Comparison of ENCODE assay signal across 1 fruit fly cellular context in the genomic region with DNA sequence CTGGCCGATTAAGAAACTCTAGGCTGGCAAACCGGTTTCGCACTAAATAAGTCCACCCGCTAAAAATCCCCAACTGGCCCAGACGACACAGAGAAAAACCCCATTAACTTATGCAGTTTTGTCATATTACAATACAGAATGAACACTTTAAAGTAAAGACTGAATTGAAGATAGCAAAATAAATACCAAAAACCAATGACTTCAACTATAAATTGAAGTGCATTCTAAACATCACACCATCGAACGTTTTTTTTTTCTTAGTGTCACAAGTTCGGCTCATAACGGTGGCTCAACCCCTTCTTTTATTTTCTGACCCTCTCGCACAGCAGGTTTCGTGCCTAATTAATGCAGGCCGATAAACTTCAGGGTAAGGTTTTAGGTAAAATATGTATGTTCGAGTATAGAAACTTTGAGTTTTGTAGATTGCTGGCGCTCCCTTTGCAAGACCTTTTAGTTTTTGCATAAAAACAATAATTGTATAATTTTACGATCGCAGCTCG.
TF ChIP-seq lines count a peak whose summit lies in the region.

No protein-coding gene starts in this region.

TF ChIP-seq in whole organism, embryonic, 481 proteins besides CTCF, POLR2A, EP300 and RAD21 (continued from another document and continues in another):
- peak; percentile 59 for TF ChIP-seq CG10543 (GFP tag; optimal IDR thresholded peaks at IDR 0.05; lab: Kevin White, UChicago)
- no peak for TF ChIP-seq Dll (GFP tag; IDR thresholded peaks at IDR 0.05; lab: Robert Waterston, UW; ENCODE audit: partially characterized antibody)
- no peak for TF ChIP-seq CG17186 (GFP tag; optimal IDR thresholded peaks at IDR 0.05; lab: Kevin White, UChicago)
- no peak for TF ChIP-seq HLH4C (GFP tag; IDR thresholded peaks at IDR 0.05; lab: Robert Waterston, UW; ENCODE audit: partially characterized antibody)
- peak; percentile 84 for TF ChIP-seq CG7357 (GFP tag; IDR thresholded peaks at IDR 0.05; lab: Robert Waterston, UW)
- TF ChIP-seq amos (GFP tag; IDR thresholded peaks at IDR 0.05; lab: Robert Waterston, UW; ENCODE audit: partially characterized antibody) = no peak
- peak; percentile 84 for TF ChIP-seq CG17361 (GFP tag; IDR thresholded peaks at IDR 0.05; lab: Robert Waterston, UW)
- TF ChIP-seq cad (GFP tag; optimal IDR thresholded peaks at IDR 0.05; lab: Kevin White, UChicago) = no peak
- TF ChIP-seq NK7.1 (GFP tag; optimal IDR thresholded peaks at IDR 0.05; lab: Kevin White, UChicago) = peak; percentile 44
- peak; percentile 81 for TF ChIP-seq CG7372 (GFP tag; IDR thresholded peaks at IDR 0.05; lab: Robert Waterston, UW)
- TF ChIP-seq CG13624 (GFP tag; optimal IDR thresholded peaks at IDR 0.05; lab: Kevin White, UChicago) = peak; percentile 62
- peak; percentile 63 for TF ChIP-seq trh (GFP tag; optimal IDR thresholded peaks at IDR 0.05; lab: Kevin White, UChicago)
- no peak for TF ChIP-seq Sry-β (GFP tag; optimal IDR thresholded peaks at IDR 0.05; lab: Kevin White, UChicago)
- peak; percentile 78 for TF ChIP-seq NfI (GFP tag; optimal IDR thresholded peaks at IDR 0.05; lab: Kevin White, UChicago)
- TF ChIP-seq Pdp1 (GFP tag; optimal IDR thresholded peaks at IDR 0.05; lab: Kevin White, UChicago) = peak; percentile 59 to 71
- TF ChIP-seq Hr78 (GFP tag; optimal IDR thresholded peaks at IDR 0.05; lab: Kevin White, UChicago) = peak in 1 of 2 experiments; percentile 33
- TF ChIP-seq Hand (GFP tag; optimal IDR thresholded peaks at IDR 0.05; lab: Kevin White, UChicago) = peak; percentile 35
- peak; percentile 88 for TF ChIP-seq rib (GFP tag; IDR thresholded peaks at IDR 0.05; lab: Robert Waterston, UW)
- peak; percentile 80 for TF ChIP-seq ham (GFP tag; IDR thresholded peaks at IDR 0.05; lab: Robert Waterston, UW)
- TF ChIP-seq Blimp-1 (GFP tag; optimal IDR thresholded peaks at IDR 0.05; lab: Kevin White, UChicago) = peak; percentile 82
- TF ChIP-seq crol (GFP tag; IDR thresholded peaks at IDR 0.05; lab: Robert Waterston, UW) = peak; percentile 34; the same call in 1 of the 2 replicates
- peak; percentile 35 for TF ChIP-seq CG18011 (GFP tag; optimal IDR thresholded peaks at IDR 0.05; lab: Kevin White, UChicago)
- TF ChIP-seq CG14710 (tag; optimal IDR thresholded peaks at IDR 0.05; lab: Kevin White, UChicago) = peak; percentile 63
- TF ChIP-seq CG3838 (GFP tag; optimal IDR thresholded peaks at IDR 0.05; lab: Kevin White, UChicago) = peak; percentile 64
- peak; percentile 57 for TF ChIP-seq CG3065 (GFP tag; optimal IDR thresholded peaks at IDR 0.05; lab: Kevin White, UChicago)
- TF ChIP-seq CG17912 (GFP tag; optimal IDR thresholded peaks at IDR 0.05; lab: Kevin White, UChicago) = no peak
- peak; percentile 90 for TF ChIP-seq CG10366 (GFP tag; IDR thresholded peaks at IDR 0.05; lab: Robert Waterston, UW)
- peak; percentile 80 for TF ChIP-seq CG13775 (GFP tag; optimal IDR thresholded peaks at IDR 0.05; lab: Kevin White, UChicago)
- no peak for TF ChIP-seq pzg (GFP tag; optimal IDR thresholded peaks at IDR 0.05; lab: Kevin White, UChicago)
- TF ChIP-seq trem (tag; optimal IDR thresholded peaks at IDR 0.05; lab: Kevin White, UChicago) = peak; percentile 20
- TF ChIP-seq BtbVII (GFP tag; optimal IDR thresholded peaks at IDR 0.05; lab: Kevin White, UChicago) = peak; percentile 84
- TF ChIP-seq CG12104 (GFP tag; optimal IDR thresholded peaks at IDR 0.05; lab: Kevin White, UChicago) = no peak
- TF ChIP-seq Abd-B (GFP tag; optimal IDR thresholded peaks at IDR 0.05; lab: Kevin White, UChicago) = peak; percentile 32
- peak; percentile 76 for TF ChIP-seq Taf1 (GFP tag; IDR thresholded peaks at IDR 0.05; lab: Robert Waterston, UW)
- TF ChIP-seq hbn (GFP tag; IDR thresholded peaks at IDR 0.05; lab: Robert Waterston, UW; ENCODE audit: partially characterized antibody) = no peak
- TF ChIP-seq luna (GFP tag; optimal IDR thresholded peaks at IDR 0.05; lab: Kevin White, UChicago) = peak; percentile 53
- no peak for TF ChIP-seq CG42726 (GFP tag; IDR thresholded peaks at IDR 0.05; lab: Robert Waterston, UW; ENCODE audit: partially characterized antibody)
- TF ChIP-seq fru (optimal IDR thresholded peaks at IDR 0.05; lab: Kevin White, UChicago) = no peak
- TF ChIP-seq Sox100B (GFP tag; optimal IDR thresholded peaks at IDR 0.05; lab: Kevin White, UChicago) = peak; percentile 66
- TF ChIP-seq CG6791 (GFP tag; IDR thresholded peaks at IDR 0.05; lab: Robert Waterston, UW; ENCODE audit: partially characterized antibody) = no peak
- peak; percentile 84 for TF ChIP-seq ase (GFP tag; IDR thresholded peaks at IDR 0.05; lab: Robert Waterston, UW)
- TF ChIP-seq CG17328 (GFP tag; IDR thresholded peaks at IDR 0.05; lab: Robert Waterston, UW) = peak; percentile 89
- peak; percentile 54; the same call in 1 of the 2 replicates for TF ChIP-seq gt (GFP tag; IDR thresholded peaks at IDR 0.05; lab: Robert Waterston, UW)
- TF ChIP-seq CG14441 (GFP tag; IDR thresholded peaks at IDR 0.05; lab: Robert Waterston, UW) = peak; percentile 93
- peak; percentile 24 for TF ChIP-seq CG9727 (GFP tag; optimal IDR thresholded peaks at IDR 0.05; lab: Kevin White, UChicago)
- peak in 1 of 3 experiments; percentile 72 for TF ChIP-seq lola (GFP tag; optimal IDR thresholded peaks at IDR 0.05; lab: Kevin White, UChicago)
- peak; percentile 74 for TF ChIP-seq croc (GFP tag; conservative IDR thresholded peaks at IDR 0.05; lab: Robert Waterston, UW)
- peak; percentile 90 for TF ChIP-seq Awh (GFP tag; IDR thresholded peaks at IDR 0.05; lab: Robert Waterston, UW)
- TF ChIP-seq lbe (GFP tag; optimal IDR thresholded peaks at IDR 0.05; lab: Kevin White, UChicago) = peak; percentile 68
- peak; percentile 88 for TF ChIP-seq gsb (GFP tag; IDR thresholded peaks at IDR 0.05; lab: Robert Waterston, UW)
- TF ChIP-seq CG6854 (GFP tag; optimal IDR thresholded peaks at IDR 0.05; lab: Kevin White, UChicago) = peak; percentile 45
- TF ChIP-seq CG3281 (GFP tag; optimal IDR thresholded peaks at IDR 0.05; lab: Kevin White, UChicago) = peak; percentile 73
- TF ChIP-seq wor (GFP tag; IDR thresholded peaks at IDR 0.05; lab: Robert Waterston, UW) = peak; percentile 80
- TF ChIP-seq Xrp1 (GFP tag; IDR thresholded peaks at IDR 0.05; lab: Robert Waterston, UW) = peak; percentile 94
- TF ChIP-seq CG6654 (GFP tag; optimal IDR thresholded peaks at IDR 0.05; lab: Kevin White, UChicago) = peak; percentile 38
- TF ChIP-seq CG4328 (GFP tag; optimal IDR thresholded peaks at IDR 0.05; lab: Kevin White, UChicago) = no peak
- TF ChIP-seq CHES-1-like (GFP tag; optimal IDR thresholded peaks at IDR 0.05; lab: Kevin White, UChicago) = peak; percentile 90
- peak; percentile 71 for TF ChIP-seq ewg (GFP tag; optimal IDR thresholded peaks at IDR 0.05; lab: Kevin White, UChicago)
- TF ChIP-seq bsh (GFP tag; optimal IDR thresholded peaks at IDR 0.05; lab: Kevin White, UChicago) = peak; percentile 52 to 87
- TF ChIP-seq Ets97D (GFP tag; optimal IDR thresholded peaks at IDR 0.05; lab: Kevin White, UChicago) = no peak
- TF ChIP-seq ash1 (GFP tag; optimal IDR thresholded peaks at IDR 0.05; lab: Kevin White, UChicago) = no peak
- TF ChIP-seq Fer1 (GFP tag; optimal IDR thresholded peaks at IDR 0.05; lab: Kevin White, UChicago) = peak; percentile 83
- TF ChIP-seq tgo (GFP tag; IDR thresholded peaks at IDR 0.05; lab: Robert Waterston, UW) = peak; percentile 94
- TF ChIP-seq D19B (GFP tag; optimal IDR thresholded peaks at IDR 0.05; lab: Kevin White, UChicago) = peak; percentile 68
- peak; percentile 86 for TF ChIP-seq CG12391 (tag; optimal IDR thresholded peaks at IDR 0.05; lab: Kevin White, UChicago)
- peak; percentile 4 for TF ChIP-seq run (tag; optimal IDR thresholded peaks at IDR 0.05; lab: Kevin White, UChicago)
- peak; percentile 45; the same call in 1 of the 3 replicates for TF ChIP-seq sr (GFP tag; IDR thresholded peaks at IDR 0.05; lab: Robert Waterston, UW)
- TF ChIP-seq CG12155 (GFP tag; optimal IDR thresholded peaks at IDR 0.05; lab: Kevin White, UChicago) = peak; percentile 86
- peak; percentile 93 for TF ChIP-seq zfh1 (GFP tag; IDR thresholded peaks at IDR 0.05; lab: Robert Waterston, UW)
- peak; percentile 84 to 91 for TF ChIP-seq dpn (GFP tag; optimal IDR thresholded peaks at IDR 0.05; lab: Kevin White, UChicago)
- TF ChIP-seq HmgZ (tag; optimal IDR thresholded peaks at IDR 0.05; lab: Kevin White, UChicago) = peak; percentile 84
- TF ChIP-seq CG30020 (tag; optimal IDR thresholded peaks at IDR 0.05; lab: Kevin White, UChicago) = peak; percentile 17
- peak; percentile 53 for TF ChIP-seq tin (GFP tag; optimal IDR thresholded peaks at IDR 0.05; lab: Kevin White, UChicago)
- TF ChIP-seq CG6683 (GFP tag; optimal IDR thresholded peaks at IDR 0.05; lab: Kevin White, UChicago) = peak; percentile 33
- TF ChIP-seq CG10274 (GFP tag; optimal IDR thresholded peaks at IDR 0.05; lab: Kevin White, UChicago) = peak; percentile 71
- peak; percentile 83; the same call in 2 of the 3 replicates for TF ChIP-seq CG2199 (GFP tag; IDR thresholded peaks at IDR 0.05; lab: Robert Waterston, UW)
- TF ChIP-seq CG9876 (GFP tag; optimal IDR thresholded peaks at IDR 0.05; lab: Kevin White, UChicago) = peak; percentile 79
- no peak for TF ChIP-seq MESR4 (GFP tag; optimal IDR thresholded peaks at IDR 0.05; lab: Kevin White, UChicago)
- peak; percentile 66 for TF ChIP-seq CG11723 (GFP tag; optimal IDR thresholded peaks at IDR 0.05; lab: Kevin White, UChicago)
- no peak for TF ChIP-seq B-H2 (GFP tag; optimal IDR thresholded peaks at IDR 0.05; lab: Kevin White, UChicago)
- peak; percentile 30 for TF ChIP-seq gro (GFP tag; optimal IDR thresholded peaks at IDR 0.05; lab: Kevin White, UChicago)
- TF ChIP-seq ci (GFP tag; IDR thresholded peaks at IDR 0.05; lab: Robert Waterston, UW) = peak; percentile 93
- peak; percentile 77; the same call in 3 of the 4 replicates for TF ChIP-seq chinmo (GFP tag; IDR thresholded peaks at IDR 0.05; lab: Robert Waterston, UW; ENCODE audit: partially characterized antibody)
- peak; percentile 84 for TF ChIP-seq CG2712 (tag; optimal IDR thresholded peaks at IDR 0.05; lab: Kevin White, UChicago)
- TF ChIP-seq shn (GFP tag; optimal IDR thresholded peaks at IDR 0.05; lab: Kevin White, UChicago) = peak; percentile 83
- TF ChIP-seq CG31388 (GFP tag; optimal IDR thresholded peaks at IDR 0.05; lab: Kevin White, UChicago) = no peak
- TF ChIP-seq CG6813 (GFP tag; optimal IDR thresholded peaks at IDR 0.05; lab: Kevin White, UChicago) = peak; percentile 76
- peak; percentile 58 for TF ChIP-seq CG10654 (GFP tag; optimal IDR thresholded peaks at IDR 0.05; lab: Kevin White, UChicago)
- peak; percentile 87 for TF ChIP-seq wdn (GFP tag; IDR thresholded peaks at IDR 0.05; lab: Robert Waterston, UW)
- TF ChIP-seq CG6175 (GFP tag; IDR thresholded peaks at IDR 0.05; lab: Robert Waterston, UW) = peak; percentile 88
- TF ChIP-seq tll (GFP tag; optimal IDR thresholded peaks at IDR 0.05; lab: Kevin White, UChicago) = no peak
- TF ChIP-seq esg (GFP tag; conservative IDR thresholded peaks at IDR 0.05; lab: Robert Waterston, UW) = peak; percentile 88
- peak; percentile 67 for TF ChIP-seq NC2α (GFP tag; optimal IDR thresholded peaks at IDR 0.05; lab: Kevin White, UChicago)
- TF ChIP-seq CG31224 (GFP tag; IDR thresholded peaks at IDR 0.05; lab: Robert Waterston, UW) = peak; percentile 88
- TF ChIP-seq CG9932 (GFP tag; IDR thresholded peaks at IDR 0.05; lab: Robert Waterston, UW) = peak; percentile 94
- TF ChIP-seq ro (GFP tag; IDR thresholded peaks at IDR 0.05; lab: Robert Waterston, UW) = peak; percentile 44; the same call in 1 of the 2 replicates
- peak; percentile 86 for TF ChIP-seq Meics (GFP tag; optimal IDR thresholded peaks at IDR 0.05; lab: Kevin White, UChicago)
- peak; percentile 73 for TF ChIP-seq Antp (GFP tag; optimal IDR thresholded peaks at IDR 0.05; lab: Kevin White, UChicago)
- TF ChIP-seq knrl (GFP tag; IDR thresholded peaks at IDR 0.05; lab: Robert Waterston, UW; ENCODE audit: partially characterized antibody) = no peak
- TF ChIP-seq gem (tag; optimal IDR thresholded peaks at IDR 0.05; lab: Kevin White, UChicago) = peak; percentile 92
- peak; percentile 88 for TF ChIP-seq mam (GFP tag; optimal IDR thresholded peaks at IDR 0.05; lab: Kevin White, UChicago)
- TF ChIP-seq Med (GFP tag; lab: Kevin White, UChicago) = peak; percentile 85
- TF ChIP-seq gcm2 (GFP tag; optimal IDR thresholded peaks at IDR 0.05; lab: Kevin White, UChicago) = peak; percentile 80
- peak; percentile 75 for TF ChIP-seq CG3163 (GFP tag; optimal IDR thresholded peaks at IDR 0.05; lab: Kevin White, UChicago)
- TF ChIP-seq tx (GFP tag; optimal IDR thresholded peaks at IDR 0.05; lab: Kevin White, UChicago) = peak; percentile 84
- TF ChIP-seq Dfd (GFP tag; optimal IDR thresholded peaks at IDR 0.05; lab: Kevin White, UChicago) = no peak
- TF ChIP-seq Mad (GFP tag; optimal IDR thresholded peaks at IDR 0.05; lab: Kevin White, UChicago) = peak; percentile 78
- TF ChIP-seq CG1529 (GFP tag; optimal IDR thresholded peaks at IDR 0.05; lab: Kevin White, UChicago) = peak; percentile 66
- TF ChIP-seq ato (GFP tag; IDR thresholded peaks at IDR 0.05; lab: Robert Waterston, UW; ENCODE audit: partially characterized antibody) = no peak
- TF ChIP-seq Tbp (GFP tag; optimal IDR thresholded peaks at IDR 0.05; lab: Kevin White, UChicago) = no peak
- peak; percentile 70 for TF ChIP-seq CG9437 (GFP tag; optimal IDR thresholded peaks at IDR 0.05; lab: Kevin White, UChicago)
- TF ChIP-seq Mes4 (GFP tag; optimal IDR thresholded peaks at IDR 0.05; lab: Kevin White, UChicago) = peak; percentile 66
- TF ChIP-seq hth (optimal IDR thresholded peaks at IDR 0.05; lab: Kevin White, UChicago) = no peak
- peak; percentile 94 for TF ChIP-seq Aef1 (GFP tag; IDR thresholded peaks at IDR 0.05; lab: Robert Waterston, UW)
- TF ChIP-seq CG3407 (GFP tag; optimal IDR thresholded peaks at IDR 0.05; lab: Kevin White, UChicago) = peak; percentile 59
- peak; percentile 82 for TF ChIP-seq CG18262 (tag; optimal IDR thresholded peaks at IDR 0.05; lab: Kevin White, UChicago)
- TF ChIP-seq Ssrp (tag; optimal IDR thresholded peaks at IDR 0.05; lab: Kevin White, UChicago) = peak; percentile 74
- TF ChIP-seq CG11560 (tag; IDR thresholded peaks at IDR 0.05; lab: Robert Waterston, UW) = no peak
- no peak for TF ChIP-seq repo (GFP tag; optimal IDR thresholded peaks at IDR 0.05; lab: Kevin White, UChicago)
- no peak for TF ChIP-seq zen2 (GFP tag; IDR thresholded peaks at IDR 0.05; lab: Robert Waterston, UW; ENCODE audit: partially characterized antibody)
- TF ChIP-seq Fer3 (tag; optimal IDR thresholded peaks at IDR 0.05; lab: Kevin White, UChicago) = peak; percentile 80
- peak; percentile 69 for TF ChIP-seq CG13123 (GFP tag; optimal IDR thresholded peaks at IDR 0.05; lab: Kevin White, UChicago)
- peak; percentile 39 for TF ChIP-seq CG18476 (GFP tag; optimal IDR thresholded peaks at IDR 0.05; lab: Kevin White, UChicago)
- peak; percentile 89 for TF ChIP-seq CG7786 (GFP tag; optimal IDR thresholded peaks at IDR 0.05; lab: Kevin White, UChicago)
